Fruit fly (Drosophila melanogaster): ENCODE data around the gene Drice.

dm6 chr3R:29756153-29756552 lies 43.3 kb upstream of the Drice start:
- no peak for TF ChIP-seq CG6163 (GFP tag; IDR thresholded peaks at IDR 0.05)
- no peak for TF ChIP-seq Eip93F (GFP tag; optimal IDR thresholded peaks at IDR 0.05)
